Worm (Caenorhabditis elegans): ENCODE measurements around the gene cyp-35B2.

- TF ChIP-seq cebp-1 (GFP tag; IDR thresholded peaks at IDR 0.05) (no peak), cebp-1 (tag; optimal IDR thresholded peaks at IDR 0.05) (no peak), pha-4 (tag; optimal IDR thresholded peaks at IDR 0.05) (no peak), F52B5.7 (tag; optimal IDR thresholded peaks at IDR 0.05) (no peak), ztf-3 (GFP tag; optimal IDR thresholded peaks at IDR 0.05) (no peak), ama-1 (optimal IDR thresholded peaks at IDR 0.05) (no peak), ama-1 (GFP tag; optimal IDR thresholded peaks at IDR 0.05) (no peak), hlh-26 (GFP tag; conservative IDR thresholded peaks at IDR 0.05) (no peak), xnd-1 (tag; optimal IDR thresholded peaks at IDR 0.05) (no peak), zim-3 (tag; optimal IDR thresholded peaks at IDR 0.05) (no peak), efl-1 (GFP tag; optimal IDR thresholded peaks at IDR 0.05) (no peak), B0261.1 (tag; optimal IDR thresholded peaks at IDR 0.05) (no peak), T07F8.4 (tag; optimal IDR thresholded peaks at IDR 0.05) (no peak), egl-18 (GFP tag; IDR thresholded peaks at IDR 0.05) (no peak), repo-1 (tag; optimal IDR thresholded peaks at IDR 0.05) (no peak)
Measured at ce11 chrV:3902458-3903157, 39.4 kb upstream of the cyp-35B2 start, which contains the start of the genes str-229 and srh-190.

All from whole organism, young adult.